Fruit fly (Drosophila melanogaster): ENCODE measurements around the gene pum.

Gene pum

DNA sequence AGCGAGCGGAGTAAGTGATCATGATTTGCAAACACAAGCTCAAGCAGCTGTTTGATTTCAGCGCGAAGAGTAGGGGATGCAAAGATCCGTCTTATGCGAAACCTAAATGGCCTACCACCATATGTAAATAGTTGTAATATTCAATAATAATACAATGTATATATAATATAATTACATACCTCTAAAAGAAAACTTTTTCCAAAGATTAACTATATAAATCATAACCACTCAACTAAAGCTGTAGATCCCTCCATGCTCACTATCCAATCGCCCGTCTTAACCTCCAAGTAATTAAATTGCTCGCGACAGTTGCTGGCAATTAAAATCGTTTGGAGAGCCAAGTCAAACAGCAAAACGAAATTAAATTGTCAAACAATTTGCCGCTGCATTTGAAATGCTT, 10.2 kb downstream of the pum start (continued):
- peak; percentile 73 for TF ChIP-seq CG4730 (GFP tag; IDR thresholded peaks at IDR 0.05)
- peak; percentile 38; the same call in 1 of the 2 replicates for TF ChIP-seq Awh (GFP tag; IDR thresholded peaks at IDR 0.05)
- TF ChIP-seq CG31441 (GFP tag; IDR thresholded peaks at IDR 0.05), result peak; percentile 83
- peak; percentile 78 for TF ChIP-seq CG30403 (GFP tag; optimal IDR thresholded peaks at IDR 0.05)
- TF ChIP-seq CG32772 (GFP tag; IDR thresholded peaks at IDR 0.05), result peak; percentile 26; the same call in 1 of the 2 replicates
- TF ChIP-seq unc-4 (GFP tag; IDR thresholded peaks at IDR 0.05; ENCODE audit: partially characterized antibody), result no peak
- TF ChIP-seq Dref (GFP tag; IDR thresholded peaks at IDR 0.05), result no peak
- no peak for TF ChIP-seq oc (tag; optimal IDR thresholded peaks at IDR 0.05)
- no peak for TF ChIP-seq CG9609 (GFP tag; optimal IDR thresholded peaks at IDR 0.05)
- no peak for TF ChIP-seq pum (GFP tag; optimal IDR thresholded peaks at IDR 0.05)
- peak; percentile 37 for TF ChIP-seq CG5245 (GFP tag; optimal IDR thresholded peaks at IDR 0.05)
- TF ChIP-seq pnt (GFP tag; optimal IDR thresholded peaks at IDR 0.05), result no peak
- TF ChIP-seq psq (GFP tag; optimal IDR thresholded peaks at IDR 0.05), result no peak
- TF ChIP-seq fd96Cb (tag; optimal IDR thresholded peaks at IDR 0.05), result peak; percentile 75
- no peak for TF ChIP-seq CG17802 (tag; optimal IDR thresholded peaks at IDR 0.05)
- no peak for TF ChIP-seq CTCF (GFP tag; optimal IDR thresholded peaks at IDR 0.05)
- peak; percentile 51 for TF ChIP-seq CG16815 (GFP tag; optimal IDR thresholded peaks at IDR 0.05)
- peak; percentile 50 for TF ChIP-seq CG13296 (GFP tag; optimal IDR thresholded peaks at IDR 0.05)
- peak; percentile 53; the same call in 1 of the 2 replicates for TF ChIP-seq CG4404 (GFP tag; IDR thresholded peaks at IDR 0.05)
- peak; percentile 28 to 54 for TF ChIP-seq bsh (GFP tag; optimal IDR thresholded peaks at IDR 0.05)
- TF ChIP-seq Stat92E (GFP tag; optimal IDR thresholded peaks at IDR 0.05), result no peak
- TF ChIP-seq CG34224 (GFP tag; IDR thresholded peaks at IDR 0.05; ENCODE audit: partially characterized antibody), result no peak
- no peak for TF ChIP-seq CG4707 (GFP tag; optimal IDR thresholded peaks at IDR 0.05)
- no peak for TF ChIP-seq en (GFP tag; optimal IDR thresholded peaks at IDR 0.05)
- no peak for TF ChIP-seq Hey (tag; optimal IDR thresholded peaks at IDR 0.05)
- peak; percentile 70 for TF ChIP-seq Fer1 (GFP tag; optimal IDR thresholded peaks at IDR 0.05)
- peak; percentile 4 for TF ChIP-seq CG2875 (GFP tag; optimal IDR thresholded peaks at IDR 0.05)
- no peak for TF ChIP-seq peb (GFP tag; IDR thresholded peaks at IDR 0.05)
- peak; percentile 63 for TF ChIP-seq lilli (GFP tag; optimal IDR thresholded peaks at IDR 0.05)
- TF ChIP-seq Ssrp (tag; optimal IDR thresholded peaks at IDR 0.05), result peak; percentile 60
- peak; percentile 85 for TF ChIP-seq E2f1 (GFP tag; IDR thresholded peaks at IDR 0.05)
- no peak for TF ChIP-seq jumu (GFP tag; optimal IDR thresholded peaks at IDR 0.05)
- TF ChIP-seq Elba2 (GFP tag; optimal IDR thresholded peaks at IDR 0.05), result no peak
- TF ChIP-seq pita (GFP tag; optimal IDR thresholded peaks at IDR 0.05), result no peak
- TF ChIP-seq cwo (GFP tag; optimal IDR thresholded peaks at IDR 0.05), result peak; percentile 30

DNA sequence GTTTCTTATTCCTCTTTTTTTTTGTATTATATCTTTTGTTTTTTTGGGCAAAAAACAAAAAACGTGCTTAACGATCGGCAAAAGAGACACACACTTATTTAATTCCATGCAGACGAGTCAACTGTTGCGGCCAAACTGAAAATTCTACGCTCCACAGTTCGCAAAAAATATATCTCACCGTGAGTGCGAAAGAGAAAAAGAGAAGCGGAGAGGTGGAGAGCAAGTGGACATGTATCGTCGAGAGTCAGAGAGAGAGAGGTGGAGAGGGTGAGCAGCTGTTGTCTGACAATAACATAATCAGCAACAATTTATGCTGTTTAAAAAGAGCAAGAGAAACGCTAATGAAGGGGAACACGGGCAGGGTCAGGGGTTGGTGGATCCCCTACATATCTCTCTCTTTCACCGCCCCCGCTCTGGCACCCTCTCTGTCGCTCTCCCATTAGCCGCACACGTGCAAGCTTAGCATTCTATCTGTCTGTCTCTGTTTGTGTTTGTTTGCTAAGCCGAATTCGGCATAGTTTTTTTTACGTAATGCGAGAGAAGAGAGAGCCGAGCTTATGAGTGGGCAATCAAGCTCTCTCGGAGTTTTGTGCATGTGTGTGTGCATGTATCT, 10.7 kb downstream of the pum start:
- TF ChIP-seq ttk (GFP tag; IDR thresholded peaks at IDR 0.05) (0 out of 2 replicates have a peak, but pooled peaks have one; percentile 4), grau (tag; optimal IDR thresholded peaks at IDR 0.05) (no peak), Ada2b (GFP tag; IDR thresholded peaks at IDR 0.05) (no peak), Trl (optimal IDR thresholded peaks at IDR 0.05) (peak; percentile 92 to 99), Trl (GFP tag; optimal IDR thresholded peaks at IDR 0.05) (no peak), CG32767 (GFP tag; IDR thresholded peaks at IDR 0.05) (no peak), cad (GFP tag; optimal IDR thresholded peaks at IDR 0.05) (no peak), CG12659 (GFP tag; optimal IDR thresholded peaks at IDR 0.05) (no peak), Nf-YB (GFP tag; optimal IDR thresholded peaks at IDR 0.05) (peak; percentile 59), CG8765 (GFP tag; IDR thresholded peaks at IDR 0.05) (no peak), CG7372 (GFP tag; IDR thresholded peaks at IDR 0.05) (no peak), run (tag; optimal IDR thresholded peaks at IDR 0.05) (no peak), Rfx (GFP tag; IDR thresholded peaks at IDR 0.05) (no peak; the same call in 1 of the 2 replicates), CG9609 (GFP tag; optimal IDR thresholded peaks at IDR 0.05) (no peak), grn (GFP tag; optimal IDR thresholded peaks at IDR 0.05) (no peak), gsb-n (tag; optimal IDR thresholded peaks at IDR 0.05) (peak; percentile 50), CG1602 (GFP tag; optimal IDR thresholded peaks at IDR 0.05) (no peak), Optix (GFP tag; IDR thresholded peaks at IDR 0.05) (no peak), HHEX (GFP tag; optimal IDR thresholded peaks at IDR 0.05) (no peak)
